Fruit fly (Drosophila melanogaster): ENCODE results near the gene crb.

crb gene

dm6 chr3R:24333182-24333808 is 38.4 kb downstream of the crb start, which contains the start of the genes Rrp5 and Dis3 (continued):
- TF ChIP-seq CG30403 (GFP tag; optimal IDR thresholded peaks at IDR 0.05): peak; percentile 24
- no peak for TF ChIP-seq CG7928 (GFP tag; optimal IDR thresholded peaks at IDR 0.05)
- no peak for TF ChIP-seq BtbVII (GFP tag; optimal IDR thresholded peaks at IDR 0.05)
- TF ChIP-seq ken (GFP tag; IDR thresholded peaks at IDR 0.05): peak; percentile 81
- TF ChIP-seq Hmx (GFP tag; optimal IDR thresholded peaks at IDR 0.05): no peak
- peak; percentile 28; the same call in 1 of the 2 replicates for TF ChIP-seq Xrp1 (GFP tag; IDR thresholded peaks at IDR 0.05)
- TF ChIP-seq NfI (GFP tag; optimal IDR thresholded peaks at IDR 0.05): no peak
- no peak for TF ChIP-seq dmrt99B (tag; optimal IDR thresholded peaks at IDR 0.05)
- TF ChIP-seq slbo (GFP tag; IDR thresholded peaks at IDR 0.05): peak; percentile 80
- peak; percentile 18; the same call in 1 of the 2 replicates for TF ChIP-seq CG10959 (GFP tag; IDR thresholded peaks at IDR 0.05)
- no peak for TF ChIP-seq Fer1 (GFP tag; optimal IDR thresholded peaks at IDR 0.05)
- peak; percentile 72 for TF ChIP-seq ci (GFP tag; IDR thresholded peaks at IDR 0.05)
- no peak for TF ChIP-seq h (optimal IDR thresholded peaks at IDR 0.05)
- no peak for TF ChIP-seq CG8924 (tag; optimal IDR thresholded peaks at IDR 0.05)
- TF ChIP-seq CG30431 (GFP tag; optimal IDR thresholded peaks at IDR 0.05): no peak
- TF ChIP-seq Gug (GFP tag; IDR thresholded peaks at IDR 0.05): no peak; the same call in 3 of the 4 replicates
- no peak for TF ChIP-seq Stat92E (GFP tag; optimal IDR thresholded peaks at IDR 0.05)
- TF ChIP-seq phol (tag; optimal IDR thresholded peaks at IDR 0.05): peak; percentile 74
- TF ChIP-seq CG13287 (GFP tag; IDR thresholded peaks at IDR 0.05; ENCODE audit: partially characterized antibody): peak; percentile 64; the same call in 1 of the 2 replicates
- peak; percentile 19 for TF ChIP-seq Dad (GFP tag; optimal IDR thresholded peaks at IDR 0.05)
- peak; percentile 3 for TF ChIP-seq CG1602 (GFP tag; optimal IDR thresholded peaks at IDR 0.05)
- TF ChIP-seq row (GFP tag; IDR thresholded peaks at IDR 0.05): peak; percentile 78
- no peak for TF ChIP-seq CG31224 (GFP tag; IDR thresholded peaks at IDR 0.05)
- no peak for TF ChIP-seq CG17829 (tag; optimal IDR thresholded peaks at IDR 0.05)
- TF ChIP-seq CG13123 (GFP tag; optimal IDR thresholded peaks at IDR 0.05): no peak
- no peak for TF ChIP-seq fd96Cb (tag; optimal IDR thresholded peaks at IDR 0.05)
- no peak for TF ChIP-seq crol (GFP tag; IDR thresholded peaks at IDR 0.05)
- TF ChIP-seq ash1 (GFP tag; optimal IDR thresholded peaks at IDR 0.05): no peak
- TF ChIP-seq Taf1 (GFP tag; IDR thresholded peaks at IDR 0.05): no peak
- no peak for TF ChIP-seq pb (GFP tag; optimal IDR thresholded peaks at IDR 0.05)
- TF ChIP-seq CG13296 (GFP tag; optimal IDR thresholded peaks at IDR 0.05): no peak
- no peak for TF ChIP-seq wek (GFP tag; optimal IDR thresholded peaks at IDR 0.05)
- peak; percentile 46; the same call in 1 of the 2 replicates for TF ChIP-seq CG8765 (GFP tag; IDR thresholded peaks at IDR 0.05)
- no peak for TF ChIP-seq jigr1 (GFP tag; IDR thresholded peaks at IDR 0.05)
- TF ChIP-seq D19B (GFP tag; optimal IDR thresholded peaks at IDR 0.05): no peak
- TF ChIP-seq psq (GFP tag; optimal IDR thresholded peaks at IDR 0.05): no peak
- no peak for TF ChIP-seq Hr78 (GFP tag; optimal IDR thresholded peaks at IDR 0.05)

DNA sequence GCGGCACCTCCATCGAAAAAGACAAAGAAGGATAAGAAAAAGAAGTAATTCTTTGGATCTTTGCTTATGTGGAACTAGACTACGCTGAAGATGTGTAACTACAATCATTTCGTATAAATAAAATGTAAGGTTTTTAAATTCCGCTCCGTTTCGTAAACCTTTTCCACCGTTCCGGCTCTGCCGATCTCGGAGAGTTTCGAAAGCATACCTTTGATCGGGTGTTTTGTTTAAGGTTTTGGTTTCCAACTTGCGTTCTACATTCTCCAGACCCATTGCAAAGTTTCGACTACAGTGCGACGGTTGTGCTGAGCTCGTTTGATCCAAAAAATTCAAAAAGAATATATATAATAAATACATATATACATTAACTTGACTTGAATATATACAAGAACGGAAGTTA is 41.7 kb downstream of the crb start, which contains the start of gene CG6432:
TSS of gene CG6432 (plus strand) at position 301 of the 400 bp plus-strand sequence.
- TF ChIP-seq Sox102F (GFP tag; optimal IDR thresholded peaks at IDR 0.05): no peak
- TF ChIP-seq CG6813 (GFP tag; optimal IDR thresholded peaks at IDR 0.05): no peak
- TF ChIP-seq hth (optimal IDR thresholded peaks at IDR 0.05): no peak
- TF ChIP-seq fd96Cb (tag; optimal IDR thresholded peaks at IDR 0.05): no peak
- TF ChIP-seq BtbVII (GFP tag; optimal IDR thresholded peaks at IDR 0.05): no peak
- no peak for TF ChIP-seq hb (GFP tag; IDR thresholded peaks at IDR 0.05; ENCODE audit: partially characterized antibody)
- TF ChIP-seq wek (GFP tag; optimal IDR thresholded peaks at IDR 0.05): no peak
- no peak for TF ChIP-seq CG16813 (GFP tag; IDR thresholded peaks at IDR 0.05; ENCODE audit: partially characterized antibody)
- no peak for TF ChIP-seq CG14860 (GFP tag; IDR thresholded peaks at IDR 0.05; ENCODE audit: partially characterized antibody)
- no peak for TF ChIP-seq gt (GFP tag; IDR thresholded peaks at IDR 0.05)
- no peak for TF ChIP-seq ATbp (GFP tag; optimal IDR thresholded peaks at IDR 0.05)
- TF ChIP-seq HmgZ (tag; optimal IDR thresholded peaks at IDR 0.05): no peak
- no peak for TF ChIP-seq knrl (GFP tag; IDR thresholded peaks at IDR 0.05; ENCODE audit: partially characterized antibody)

Measured in whole organism, embryonic.